Fruit fly (Drosophila melanogaster) whole organism, adult: ENCODE data around the gene Ziz.
A peak's percentile ranks its signal among the peaks of the same experiment; 100 is the strongest.

Experiments
- CG11617 ChIP-seq: fragments of 200-800 bp; sonication (Bioruptor generic); optimal IDR thresholded peaks from 2 replicates; lab custom pipeline; 2017; ENCODE audit warnings: mild to moderate bottlenecking, missing biosample characterization, missing genetic modification reagents, missing genetic modification characterization
- CG12768 ChIP-seq: fragments of 200-800 bp; sonication (Bioruptor generic); optimal IDR thresholded peaks from 2 replicates; lab custom pipeline; 2017; ENCODE audit warnings: missing biosample characterization, missing genetic modification characterization, mild to moderate bottlenecking, moderate library complexity, missing genetic modification reagents
- CG14711 ChIP-seq: fragments of 200-800 bp; sonication (Bioruptor generic); optimal IDR thresholded peaks from 2 replicates; lab custom pipeline; 2018; ENCODE audit warnings: missing biosample characterization, mild to moderate bottlenecking, missing genetic modification characterization, moderate library complexity
- CG1620 ChIP-seq: fragments of 200-800 bp; sonication (Bioruptor generic); optimal IDR thresholded peaks from 2 replicates; lab custom pipeline; 2016; ENCODE audit warnings: missing biosample characterization, missing genetic modification characterization
- CG33017 ChIP-seq: fragments of 200-800 bp; sonication (Bioruptor generic); optimal IDR thresholded peaks from 2 replicates; lab custom pipeline; 2018; ENCODE audit warnings: missing biosample characterization, mild to moderate bottlenecking, missing genetic modification characterization, moderate library complexity
- CG5204 ChIP-seq: fragments of 200-800 bp; sonication (Bioruptor generic); optimal IDR thresholded peaks from 2 replicates; lab custom pipeline; 2016; ENCODE audit warnings: missing biosample characterization, missing genetic modification characterization
- CG7045 ChIP-seq: fragments of 200-800 bp; sonication (Bioruptor generic); optimal IDR thresholded peaks from 2 replicates; lab custom pipeline; 2017; ENCODE audit warnings: missing biosample characterization, mild to moderate bottlenecking, missing genetic modification characterization
- CG7101 ChIP-seq: fragments of 200-800 bp; sonication (Bioruptor generic); optimal IDR thresholded peaks from 2 replicates; lab custom pipeline; 2018; ENCODE audit warnings: missing biosample characterization, mild to moderate bottlenecking, missing genetic modification characterization, moderate library complexity
- Clk ChIP-seq: fragments of 200-800 bp; sonication (Bioruptor generic); optimal IDR thresholded peaks from 2 replicates; lab custom pipeline; 2017; ENCODE audit warnings: missing biosample characterization, missing genetic modification characterization
- Crg-1 ChIP-seq: fragments of 200-800 bp; sonication (Bioruptor generic); optimal IDR thresholded peaks from 2 replicates; lab custom pipeline; 2016; ENCODE audit warnings: missing biosample characterization, missing genetic modification characterization
- Hr96 ChIP-seq: fragments of 200-800 bp; sonication (Bioruptor generic); optimal IDR thresholded peaks from 2 replicates; lab custom pipeline; 2016; ENCODE audit warnings: missing biosample characterization, missing genetic modification characterization
- Mnt ChIP-seq: fragments of 200-800 bp; sonication (Bioruptor generic); optimal IDR thresholded peaks from 2 replicates; lab custom pipeline; 2016; ENCODE audit warnings: missing biosample characterization, mild to moderate bottlenecking, missing genetic modification characterization
- bab1 ChIP-seq: fragments of 200-800 bp; sonication (Bioruptor generic); optimal IDR thresholded peaks from 3 replicates; lab custom pipeline; 2019; ENCODE audit warnings: missing biosample characterization, mild to moderate bottlenecking, missing genetic modification characterization, moderate library complexity
- cic ChIP-seq: fragments of 200-800 bp; sonication (Bioruptor generic); optimal IDR thresholded peaks from 2 replicates; lab custom pipeline; 2017; ENCODE audit warnings: missing biosample characterization, mild to moderate bottlenecking, missing genetic modification characterization, moderate library complexity
- cnc ChIP-seq, 2 experiments: fragments of >200 bp; optimal IDR thresholded peaks; 2 replicates each; lab custom pipeline; 2017
- kay ChIP-seq: fragments of 200-800 bp; sonication (Bioruptor generic); peaks from one replicate; lab custom pipeline; 2016; ENCODE audit warnings: missing biosample characterization, missing genetic modification characterization, borderline replicate concordance
- ovo ChIP-seq: fragments of 200-800 bp; sonication (Bioruptor generic); optimal IDR thresholded peaks from 2 replicates; lab custom pipeline; 2016; ENCODE audit warnings: missing biosample characterization, missing genetic modification characterization
- pad ChIP-seq: fragments of 200-800 bp; sonication (Bioruptor generic); optimal IDR thresholded peaks from 3 replicates; lab custom pipeline; 2017; ENCODE audit warnings: missing biosample characterization, missing genetic modification characterization, mild to moderate bottlenecking, moderate library complexity, missing genetic modification reagents
- tj ChIP-seq: fragments of 200-800 bp; sonication (Bioruptor generic); optimal IDR thresholded peaks from 3 replicates; lab custom pipeline; 2017; ENCODE audit warnings: missing biosample characterization, mild to moderate bottlenecking, missing genetic modification characterization, moderate library complexity
- toe ChIP-seq: fragments of 200-800 bp; sonication (Bioruptor generic); optimal IDR thresholded peaks from 2 replicates; lab custom pipeline; 2016; ENCODE audit warnings: missing biosample characterization, missing genetic modification characterization

Ziz gene

dm6 chr2L:7431861-7432601 is 64.1 kb downstream of the Ziz start:
- no peak for TF ChIP-seq CG14711 (tag; lab: Kevin White, UChicago)
- no peak for TF ChIP-seq Hr96 (GFP tag; lab: Kevin White, UChicago)
- TF ChIP-seq kay (GFP tag; lab: Kevin White, UChicago): peak; percentile 59
- no peak for TF ChIP-seq tj (GFP tag; lab: Kevin White, UChicago)

DNA sequence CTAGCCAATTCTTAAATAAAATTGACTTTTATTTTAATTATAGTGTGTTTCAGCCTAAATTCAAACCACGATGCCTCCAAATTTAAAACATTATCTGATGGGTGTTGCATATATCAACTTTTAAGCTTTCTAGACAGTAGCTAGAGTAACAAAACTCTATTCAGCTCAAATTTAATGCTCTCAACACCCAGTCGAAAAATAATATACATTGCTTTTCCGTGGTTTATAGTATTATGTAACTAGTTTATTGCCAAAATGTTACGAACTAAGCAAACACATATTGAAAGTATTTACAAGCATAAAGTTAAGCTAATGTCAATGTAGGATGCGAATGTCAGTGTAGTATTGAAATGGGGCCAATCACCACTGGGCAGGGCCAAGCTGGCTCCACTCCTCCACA is 65.8 kb downstream of the Ziz start:
- TF ChIP-seq cic (GFP tag; lab: Kevin White, UChicago) (no peak), CG11617 (no peak), toe (GFP tag; lab: Kevin White, UChicago) (no peak), bab1 (GFP tag; lab: Kevin White, UChicago) (no peak), ovo (GFP tag; lab: Kevin White, UChicago) (no peak), pad (GFP tag; lab: Kevin White, UChicago) (no peak), Crg-1 (no peak), CG1620 (GFP tag; lab: Kevin White, UChicago) (no peak), Clk (GFP tag; lab: Kevin White, UChicago) (no peak), CG7045 (GFP tag; lab: Kevin White, UChicago) (no peak), tj (GFP tag; lab: Kevin White, UChicago) (no peak)

- no peak for TF ChIP-seq Mnt
- TF ChIP-seq ovo (GFP tag; lab: Kevin White, UChicago): no peak
- TF ChIP-seq CG14711 (tag; lab: Kevin White, UChicago): no peak
- no peak for TF ChIP-seq CG5204
These were observed 68.3 kb downstream of the Ziz start for dm6 chr2L:7427786-7428137.

dm6 chr2L:7427067-7427785 is 68.9 kb downstream of the Ziz start:
- TF ChIP-seq tj (GFP tag; lab: Kevin White, UChicago) (no peak), Mnt (peak; percentile 32)

DNA sequence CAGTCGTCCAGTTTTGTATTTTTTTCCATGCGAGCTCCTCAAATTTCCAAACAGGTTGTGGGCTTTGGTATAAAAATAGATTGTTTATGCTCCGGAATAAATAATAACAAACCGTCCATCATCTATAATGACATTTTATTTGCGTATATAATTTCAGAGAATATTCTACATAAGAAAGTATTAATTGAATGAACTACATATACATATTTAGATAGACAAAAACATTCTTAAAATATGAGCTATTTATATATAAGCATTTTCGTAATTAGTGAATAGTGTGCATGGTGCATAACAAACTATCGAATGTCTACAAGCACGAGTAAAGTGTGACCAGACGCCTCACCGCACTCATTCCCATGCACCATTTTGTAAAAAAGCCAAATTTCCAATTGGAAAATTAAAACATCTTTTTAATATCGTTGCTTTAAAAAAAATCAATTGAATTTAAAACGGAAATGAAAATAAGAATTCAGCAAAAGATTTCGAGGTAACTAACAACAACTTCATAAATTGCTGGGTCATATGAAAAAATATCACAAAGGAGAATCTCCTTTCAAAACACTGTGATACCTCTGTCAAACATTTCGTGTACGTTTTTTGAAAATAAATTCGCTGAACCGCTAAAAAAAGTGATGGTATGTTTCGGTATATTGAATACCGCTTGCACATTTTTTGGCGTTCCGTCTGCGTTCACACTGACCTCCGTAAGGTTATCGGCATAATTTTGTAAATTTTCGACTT is 69.6 kb downstream of the Ziz start, which contains the start of gene muc:
Gene muc (plus strand): TSS at position 541 of the 741 bp plus-strand sequence.
- peak; percentile 8 for TF ChIP-seq Hr96 (GFP tag; lab: Kevin White, UChicago)
- no peak for TF ChIP-seq CG7045 (GFP tag; lab: Kevin White, UChicago)
- peak; percentile 46 for TF ChIP-seq toe (GFP tag; lab: Kevin White, UChicago)
- TF ChIP-seq ovo (GFP tag; lab: Kevin White, UChicago): peak; percentile 10
- no peak for TF ChIP-seq Mnt
- TF ChIP-seq tj (GFP tag; lab: Kevin White, UChicago): peak; percentile 23
- peak; percentile 54 for TF ChIP-seq CG33017 (tag; lab: Kevin White, UChicago)
- TF ChIP-seq kay (GFP tag; lab: Kevin White, UChicago): no peak
- TF ChIP-seq cic (GFP tag; lab: Kevin White, UChicago): no peak
- peak; percentile 13 for TF ChIP-seq bab1 (GFP tag; lab: Kevin White, UChicago)
- no peak for TF ChIP-seq cnc (optimal IDR thresholded peaks at IDR 0.05; lab: Kevin White, UChicago)
- TF ChIP-seq Clk (GFP tag; lab: Kevin White, UChicago): peak; percentile 8
- peak; percentile 36 for TF ChIP-seq CG1620 (GFP tag; lab: Kevin White, UChicago)
- TF ChIP-seq CG7101 (tag; lab: Kevin White, UChicago): peak; percentile 64
- peak; percentile 6 for TF ChIP-seq pad (GFP tag; lab: Kevin White, UChicago)
- no peak for TF ChIP-seq CG12768 (GFP tag; lab: Kevin White, UChicago)
- no peak for TF ChIP-seq Crg-1
- TF ChIP-seq CG14711 (tag; lab: Kevin White, UChicago): peak; percentile 57
- peak; percentile 30 for TF ChIP-seq CG5204
- no peak for TF ChIP-seq CG11617

DNA sequence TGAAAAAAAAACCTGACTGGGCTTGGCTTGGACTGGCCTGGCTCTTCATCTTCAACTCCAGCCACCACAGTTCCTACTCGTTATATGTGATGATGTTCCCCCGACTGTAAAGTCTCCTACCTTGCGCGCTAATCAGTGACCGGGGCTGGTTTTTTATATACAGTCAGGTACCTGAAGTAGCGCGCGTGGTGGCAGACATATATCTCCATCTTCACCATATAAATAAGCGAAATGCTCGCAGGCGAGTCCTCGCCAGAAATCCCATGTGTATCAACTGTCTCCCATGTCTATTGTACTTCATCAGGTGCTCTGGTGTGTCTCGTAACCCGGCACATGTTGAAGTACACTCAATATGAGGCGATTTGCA is 70.4 kb downstream of the Ziz start:
- TF ChIP-seq Hr96 (GFP tag; lab: Kevin White, UChicago): no peak
- no peak for TF ChIP-seq CG7045 (GFP tag; lab: Kevin White, UChicago)
- TF ChIP-seq CG12768 (GFP tag; lab: Kevin White, UChicago): no peak
- TF ChIP-seq tj (GFP tag; lab: Kevin White, UChicago): no peak
- TF ChIP-seq Mnt: no peak
- no peak for TF ChIP-seq CG11617
- TF ChIP-seq kay (GFP tag; lab: Kevin White, UChicago): no peak
